Worm (Caenorhabditis elegans): ENCODE data around the gene srt-73.

DNA sequence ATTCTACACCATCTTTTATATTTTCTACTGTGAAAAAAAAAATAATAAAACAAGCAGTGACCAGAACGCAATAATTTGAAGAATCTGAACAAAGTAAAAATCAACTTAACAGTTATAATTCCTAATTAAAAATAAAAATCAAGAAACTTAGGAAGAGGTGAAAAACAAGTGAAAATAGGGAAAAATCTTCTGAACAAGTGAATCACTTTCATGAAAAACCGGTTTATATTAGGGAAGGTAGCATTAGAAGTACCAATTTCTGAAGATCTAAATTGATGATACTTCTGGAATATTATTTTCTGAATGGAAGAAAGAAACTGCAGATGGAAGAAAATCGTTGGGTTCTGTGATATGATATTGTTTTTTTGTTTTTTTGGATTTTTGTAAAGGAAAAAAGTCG lies 42.6 kb upstream of the srt-73 start:
- TF ChIP-seq hlh-26 (GFP tag; conservative IDR thresholded peaks at IDR 0.05) (no peak), fkh-3 (tag; optimal IDR thresholded peaks at IDR 0.05) (no peak), ceh-27 (GFP tag; optimal IDR thresholded peaks at IDR 0.05) (no peak), attf-3 (GFP tag; conservative IDR thresholded peaks at IDR 0.05) (no peak)
